Fruit fly (Drosophila melanogaster) Kc167 (cell line): ENCODE results near the gene brk.

Source experiments
- Myc ChIP-seq: fragments of >200 bp; optimal IDR thresholded peaks from 2 replicates; lab custom pipeline; 2017; ENCODE audit warnings: missing external identifiers
- Sin3A ChIP-seq: fragments of >200 bp; optimal IDR thresholded peaks from 2 replicates; lab custom pipeline; 2018; ENCODE audit warnings: missing external identifiers
- h ChIP-seq: fragments of >200 bp; optimal IDR thresholded peaks from 3 replicates; lab custom pipeline; 2018; ENCODE audit warnings: missing external identifiers
- insv ChIP-seq: fragments of >200 bp; optimal IDR thresholded peaks from 3 replicates; lab custom pipeline; 2018; ENCODE audit warnings: missing external identifiers
- psq ChIP-seq: fragments of >200 bp; optimal IDR thresholded peaks from 2 replicates; lab custom pipeline; 2017; ENCODE audit warnings: missing external identifiers
- ttk ChIP-seq: sonication (Bioruptor generic); optimal IDR thresholded peaks from 2 replicates; lab custom pipeline; 2017; ENCODE audit warnings: missing external identifiers

Gene brk

DNA sequence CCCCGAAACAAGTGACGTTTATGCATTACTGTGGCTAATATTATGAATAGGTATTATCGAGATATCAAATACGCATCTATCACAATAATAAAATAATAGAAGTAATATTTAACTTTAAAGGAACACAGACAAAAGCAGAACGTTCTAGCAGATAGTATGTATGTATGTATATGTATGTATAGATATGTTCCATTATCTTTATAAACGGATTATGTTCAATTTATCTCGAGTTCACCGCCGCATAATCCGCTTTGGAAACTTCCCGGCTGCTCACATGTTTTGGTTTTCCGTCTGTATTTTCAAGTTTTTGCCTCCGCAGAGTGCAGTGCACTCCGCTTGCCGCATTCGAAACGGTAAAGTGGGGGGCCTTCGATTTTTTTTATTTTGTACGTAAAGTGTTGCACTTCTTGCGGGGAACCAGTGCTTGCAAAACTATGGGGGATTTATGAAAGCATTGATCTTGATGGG is 27.8 kb downstream of the brk start:
- no peak for TF ChIP-seq Sin3A (lab: Kevin White, UChicago)
- TF ChIP-seq h (lab: Kevin White, UChicago) = no peak
- TF ChIP-seq Myc (lab: Kevin White, UChicago) = no peak
- no peak for TF ChIP-seq ttk (lab: Kevin White, UChicago)
- TF ChIP-seq psq = no peak
- TF ChIP-seq insv = no peak

DNA sequence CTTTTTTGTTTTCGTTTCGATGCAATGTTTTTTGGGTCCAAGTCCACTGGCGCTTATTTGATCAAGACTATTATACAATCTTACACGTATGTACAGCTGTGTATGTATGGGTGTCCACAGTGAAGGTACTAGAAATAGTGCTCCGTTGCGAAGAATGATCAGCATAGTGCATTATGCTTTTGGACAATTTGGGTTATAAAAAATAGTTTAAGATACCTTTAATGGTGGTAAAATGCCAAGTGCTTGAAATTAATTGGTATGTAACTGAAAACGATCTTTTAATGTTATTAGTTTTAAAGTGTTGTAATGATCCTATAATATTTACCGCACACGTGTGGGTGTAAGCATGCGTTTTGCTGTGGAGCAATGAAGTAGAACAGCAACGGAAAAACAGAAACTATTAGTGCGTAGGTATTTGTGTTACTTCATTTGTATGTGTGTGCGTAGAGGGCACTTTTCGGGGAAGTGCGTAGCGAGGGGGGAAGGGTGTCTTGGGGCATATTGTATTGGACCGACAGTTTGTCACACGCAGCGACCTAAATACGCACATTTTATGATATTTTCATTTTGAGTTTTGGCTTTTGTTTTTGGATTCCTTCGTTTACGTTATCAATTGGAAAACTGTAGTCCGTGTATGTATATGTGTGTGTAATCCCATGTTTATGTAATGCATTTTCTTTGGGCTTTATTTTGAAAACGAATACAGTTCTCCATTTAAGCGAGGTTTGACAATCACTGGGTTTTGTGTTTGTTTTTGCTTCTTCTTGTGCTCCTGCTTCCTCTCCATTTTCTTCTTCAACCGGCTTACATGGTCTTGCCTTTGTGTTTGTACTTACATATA is 28.6 kb downstream of the brk start:
- TF ChIP-seq Myc (lab: Kevin White, UChicago) (no peak), psq (no peak), Sin3A (lab: Kevin White, UChicago) (no peak), h (lab: Kevin White, UChicago) (no peak), insv (no peak), ttk (lab: Kevin White, UChicago) (no peak)

DNA sequence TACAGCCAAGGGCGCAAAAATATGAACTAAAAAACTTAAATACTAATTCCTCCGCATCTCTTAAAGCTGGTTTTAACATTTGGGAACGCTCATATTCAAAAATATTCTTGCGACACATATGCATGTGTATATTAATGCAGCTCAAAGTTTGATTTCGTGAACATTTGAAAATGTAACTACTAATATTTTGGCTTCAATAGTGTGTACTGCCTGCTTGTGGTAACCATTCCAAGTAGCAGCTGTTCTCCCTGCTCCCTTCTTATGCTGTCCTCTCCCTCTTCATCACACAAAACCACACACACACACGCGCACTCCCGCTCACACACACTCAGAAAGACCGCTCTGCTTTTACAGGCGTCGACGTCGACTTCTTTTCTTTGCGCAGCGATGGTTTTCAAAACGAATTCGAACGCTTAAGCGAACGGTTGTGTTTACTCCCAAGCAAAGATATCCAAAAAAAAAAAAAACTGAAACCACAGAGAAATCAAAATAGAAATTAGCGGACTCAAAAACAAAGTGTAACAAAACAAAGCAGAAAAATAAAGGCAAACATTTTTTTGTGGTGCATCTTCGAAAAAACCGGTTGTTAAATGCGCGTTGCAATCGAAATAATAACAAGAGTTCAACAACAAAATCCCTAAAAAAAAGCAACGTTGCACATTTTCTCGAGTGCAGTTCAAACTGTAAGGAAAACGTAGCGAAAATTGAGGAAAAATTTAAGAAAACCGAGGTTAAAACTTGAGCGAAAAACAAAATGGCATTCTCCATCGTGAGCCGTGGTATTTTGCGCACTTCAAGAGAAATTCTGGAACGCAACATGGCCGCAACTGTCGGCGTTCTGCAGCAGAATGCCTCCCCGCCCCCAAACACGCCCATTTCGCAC is 29.5 kb downstream of the brk start, which contains the start of gene CBP:
TSS of gene CBP (plus strand) at position 391 of the 883 bp plus-strand sequence.
- TF ChIP-seq ttk (lab: Kevin White, UChicago) = no peak
- TF ChIP-seq Myc (lab: Kevin White, UChicago) = no peak
- TF ChIP-seq Sin3A (lab: Kevin White, UChicago) = no peak
- no peak for TF ChIP-seq psq
- no peak for TF ChIP-seq h (lab: Kevin White, UChicago)
- no peak for TF ChIP-seq insv

DNA sequence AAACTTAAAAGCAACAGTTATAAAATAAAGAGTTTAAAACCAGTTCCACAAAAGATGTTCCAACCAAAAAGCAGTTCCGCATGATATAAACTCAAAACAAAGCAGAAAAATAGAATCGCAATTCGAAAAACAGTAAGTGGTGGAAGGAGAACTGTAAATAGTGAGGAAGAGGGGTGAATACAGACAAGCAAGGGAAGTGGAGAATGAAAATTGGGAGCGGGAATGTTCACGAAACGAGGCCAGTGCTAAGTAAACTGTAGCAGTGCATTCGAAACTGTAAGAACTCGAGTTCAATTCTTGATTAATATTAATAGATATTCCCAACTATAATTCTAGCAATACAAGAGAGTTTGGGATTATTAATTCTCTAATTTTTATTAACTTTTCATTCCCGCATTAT is 30.2 kb downstream of the brk start:
- no peak for TF ChIP-seq psq
- no peak for TF ChIP-seq h (lab: Kevin White, UChicago)
- no peak for TF ChIP-seq Myc (lab: Kevin White, UChicago)
- no peak for TF ChIP-seq ttk (lab: Kevin White, UChicago)
- TF ChIP-seq insv = no peak
- no peak for TF ChIP-seq Sin3A (lab: Kevin White, UChicago)

DNA sequence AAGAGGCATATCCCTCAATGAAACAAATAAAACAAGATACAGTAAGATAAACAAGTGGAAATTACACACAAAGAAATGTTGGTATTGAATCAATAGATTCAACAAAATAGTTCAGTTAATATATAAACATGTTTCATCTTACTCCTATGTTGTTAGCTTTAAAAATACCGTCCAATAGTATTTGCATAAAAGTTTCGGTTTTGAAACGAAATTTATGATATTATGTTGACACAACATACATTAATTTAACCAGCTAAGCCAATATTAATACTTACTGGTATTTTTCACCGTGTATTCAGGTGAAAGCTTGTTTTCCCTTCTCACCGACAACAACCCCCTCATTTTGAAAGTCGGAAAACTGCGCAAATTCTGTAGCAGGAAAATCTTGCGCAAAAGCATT is 30.8 kb downstream of the brk start:
- TF ChIP-seq h (lab: Kevin White, UChicago) (no peak), ttk (lab: Kevin White, UChicago) (no peak), insv (no peak), psq (no peak), Myc (lab: Kevin White, UChicago) (no peak), Sin3A (lab: Kevin White, UChicago) (no peak)

DNA sequence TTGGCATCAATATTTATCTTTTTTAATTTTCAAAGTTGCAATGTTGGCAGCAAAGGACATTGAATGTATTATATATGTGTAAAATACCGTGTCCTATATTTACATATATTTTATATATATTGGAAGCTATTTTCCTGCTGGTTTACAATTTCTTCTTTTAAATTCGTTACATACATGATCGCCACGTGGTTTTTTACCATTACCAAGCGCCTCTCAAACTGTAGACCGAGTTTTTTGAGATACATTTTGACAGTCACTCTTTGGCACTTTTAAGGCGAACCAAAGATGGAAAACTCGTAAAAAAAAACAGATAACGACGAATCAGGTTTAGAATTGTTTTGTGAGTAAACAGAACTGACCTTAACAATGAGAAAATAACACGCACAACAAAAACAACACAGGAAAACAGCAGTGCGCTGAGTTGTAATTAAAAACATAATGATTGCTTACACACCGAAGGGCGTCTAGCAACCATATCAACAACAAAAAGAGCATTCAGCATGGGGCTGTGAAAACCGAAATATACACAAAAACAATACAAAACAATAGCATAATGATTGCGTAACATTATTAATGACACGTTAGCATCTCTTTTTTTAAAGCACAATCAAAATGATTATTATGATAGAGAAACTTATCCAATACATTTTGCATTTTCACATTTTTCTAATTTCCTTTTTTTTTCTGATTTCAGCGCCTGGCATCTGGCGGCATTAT is 32.0 kb downstream of the brk start:
- TF ChIP-seq insv (no peak), psq (no peak), h (lab: Kevin White, UChicago) (no peak), Sin3A (lab: Kevin White, UChicago) (no peak), ttk (lab: Kevin White, UChicago) (no peak), Myc (lab: Kevin White, UChicago) (no peak)

DNA sequence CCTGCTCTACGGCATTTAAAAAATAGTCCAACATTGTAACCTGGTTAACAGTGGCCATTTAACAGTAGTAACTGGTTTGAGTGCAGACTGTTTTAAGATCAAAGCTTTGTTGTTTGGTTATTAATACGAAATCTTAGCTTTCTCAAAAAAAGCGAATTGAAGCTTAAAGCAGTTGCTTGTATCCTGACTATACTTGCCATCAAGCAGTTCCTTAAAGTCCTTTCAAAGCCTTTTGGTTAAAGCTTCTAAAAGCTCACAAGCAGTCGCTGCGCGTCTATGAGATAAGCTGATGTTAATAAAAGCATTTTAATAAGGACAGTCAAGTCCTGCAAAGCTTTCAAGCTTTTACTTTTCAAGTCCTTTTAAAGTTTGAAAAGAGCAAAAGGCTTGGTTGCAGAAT is 32.9 kb downstream of the brk start:
- TF ChIP-seq ttk (lab: Kevin White, UChicago) (no peak), insv (no peak), psq (no peak), h (lab: Kevin White, UChicago) (no peak), Myc (lab: Kevin White, UChicago) (no peak), Sin3A (lab: Kevin White, UChicago) (no peak)

DNA sequence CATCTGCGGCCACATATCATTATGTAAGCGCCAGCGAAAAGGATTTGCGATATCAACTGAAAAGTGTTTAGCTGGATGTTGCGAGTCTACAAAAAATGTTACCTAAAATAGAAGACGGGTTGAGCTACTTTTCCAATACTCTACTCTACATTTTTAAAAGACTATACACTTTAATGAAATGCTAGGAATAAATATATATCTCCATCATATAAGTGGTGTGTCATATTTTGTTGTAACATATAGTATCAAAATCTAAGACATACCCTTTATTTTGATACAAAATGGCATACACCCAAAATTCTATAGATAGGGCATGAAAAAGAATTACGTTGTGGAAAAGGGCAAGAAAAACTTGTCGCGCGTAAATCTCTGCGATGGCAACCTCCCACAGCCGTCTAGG is 35.3 kb downstream of the brk start:
- no peak for TF ChIP-seq h (lab: Kevin White, UChicago)
- TF ChIP-seq ttk (lab: Kevin White, UChicago) = no peak
- no peak for TF ChIP-seq insv
- no peak for TF ChIP-seq psq
- TF ChIP-seq Myc (lab: Kevin White, UChicago) = no peak
- TF ChIP-seq Sin3A (lab: Kevin White, UChicago) = no peak

DNA sequence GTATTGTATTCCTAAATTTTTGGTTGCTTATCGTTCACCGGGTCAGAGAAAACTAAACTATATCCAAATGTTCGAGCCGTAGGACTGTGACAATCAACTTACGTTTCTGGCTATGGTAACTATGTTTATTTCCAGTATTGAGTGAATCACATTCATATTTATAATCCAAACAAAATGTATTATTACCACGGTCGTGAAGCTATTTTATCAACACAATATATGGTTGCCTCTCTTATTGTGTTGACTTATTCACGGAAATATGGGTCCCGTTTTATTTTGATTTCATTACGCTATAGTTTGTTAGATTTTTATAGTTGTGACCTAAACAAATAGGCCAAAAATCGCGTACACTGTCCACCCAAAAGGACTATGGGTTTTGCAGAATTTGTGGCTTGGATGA is 39.7 kb downstream of the brk start, which contains the start of gene CG15034:
TSS of gene CG15034 (minus strand) at position 101 of the 400 bp plus-strand sequence.
- TF ChIP-seq Sin3A (lab: Kevin White, UChicago) (no peak), Myc (lab: Kevin White, UChicago) (no peak), h (lab: Kevin White, UChicago) (no peak), insv (no peak), psq (no peak), ttk (lab: Kevin White, UChicago) (no peak)

DNA sequence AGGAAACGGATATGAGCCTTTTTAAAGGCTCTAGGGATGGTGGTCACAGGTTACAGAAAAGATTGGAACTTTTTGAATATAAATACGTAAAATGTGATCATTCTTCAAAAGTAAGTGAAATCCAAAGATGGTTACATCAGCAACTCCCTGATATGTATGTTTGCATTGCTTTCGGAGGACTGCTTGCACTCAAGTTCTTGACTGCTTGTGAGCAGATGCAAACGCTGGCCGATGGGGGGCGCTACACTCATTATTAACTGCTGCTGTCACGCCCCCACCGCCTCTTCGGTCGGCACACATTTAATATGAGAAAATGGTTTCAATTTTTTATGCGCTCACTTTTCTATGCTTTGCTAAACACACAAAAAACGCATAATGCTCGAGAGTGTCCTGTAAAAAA is 42.2 kb downstream of the brk start:
- TF ChIP-seq Myc (lab: Kevin White, UChicago) (no peak), psq (no peak), insv (no peak), ttk (lab: Kevin White, UChicago) (no peak), h (lab: Kevin White, UChicago) (no peak), Sin3A (lab: Kevin White, UChicago) (no peak)

DNA sequence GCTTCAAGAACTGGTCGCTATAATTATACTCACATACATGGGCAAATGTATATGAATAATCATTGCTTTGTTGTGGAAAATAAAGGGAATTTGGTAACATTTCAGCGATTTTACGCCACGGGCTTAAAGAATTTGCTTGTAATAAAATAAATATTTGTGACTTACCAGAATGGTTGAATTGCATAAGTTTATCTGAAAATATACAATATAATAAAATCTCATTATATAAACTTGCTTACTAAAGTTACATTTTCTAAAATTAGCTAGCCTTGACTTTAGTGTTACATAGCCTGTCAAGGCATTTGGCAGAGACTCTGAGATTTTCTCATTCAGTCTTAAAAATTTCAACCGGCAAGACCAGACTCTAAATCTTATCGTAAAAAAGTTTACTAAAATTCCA is 50.8 kb downstream of the brk start, which contains the start of gene CG1999:
TSS of gene CG1999 (plus strand) at position 301 of the 400 bp plus-strand sequence.
- no peak for TF ChIP-seq Sin3A (lab: Kevin White, UChicago)
- TF ChIP-seq insv = no peak
- no peak for TF ChIP-seq psq
- TF ChIP-seq Myc (lab: Kevin White, UChicago) = no peak
- no peak for TF ChIP-seq ttk (lab: Kevin White, UChicago)
